Fruit fly (Drosophila melanogaster): Measurements from ENCODE around the gene Hrb98DE.

Gene Hrb98DE

dm6 chr3R:28580013-28580412, 19.6 kb upstream of the Hrb98DE start:
- TF ChIP-seq CG10669 (GFP tag; optimal IDR thresholded peaks at IDR 0.05) (no peak), Eip78C (GFP tag) (no peak), CG31627 (GFP tag; optimal IDR thresholded peaks at IDR 0.05) (no peak), CG15336 (GFP tag; IDR thresholded peaks at IDR 0.05) (no peak), Sox15 (GFP tag; optimal IDR thresholded peaks at IDR 0.05) (no peak), salr (GFP tag; optimal IDR thresholded peaks at IDR 0.05) (no peak), Blimp-1 (GFP tag; optimal IDR thresholded peaks at IDR 0.05) (no peak), CG4318 (GFP tag; optimal IDR thresholded peaks at IDR 0.05) (no peak), Sox102F (GFP tag; optimal IDR thresholded peaks at IDR 0.05) (no peak)

DNA sequence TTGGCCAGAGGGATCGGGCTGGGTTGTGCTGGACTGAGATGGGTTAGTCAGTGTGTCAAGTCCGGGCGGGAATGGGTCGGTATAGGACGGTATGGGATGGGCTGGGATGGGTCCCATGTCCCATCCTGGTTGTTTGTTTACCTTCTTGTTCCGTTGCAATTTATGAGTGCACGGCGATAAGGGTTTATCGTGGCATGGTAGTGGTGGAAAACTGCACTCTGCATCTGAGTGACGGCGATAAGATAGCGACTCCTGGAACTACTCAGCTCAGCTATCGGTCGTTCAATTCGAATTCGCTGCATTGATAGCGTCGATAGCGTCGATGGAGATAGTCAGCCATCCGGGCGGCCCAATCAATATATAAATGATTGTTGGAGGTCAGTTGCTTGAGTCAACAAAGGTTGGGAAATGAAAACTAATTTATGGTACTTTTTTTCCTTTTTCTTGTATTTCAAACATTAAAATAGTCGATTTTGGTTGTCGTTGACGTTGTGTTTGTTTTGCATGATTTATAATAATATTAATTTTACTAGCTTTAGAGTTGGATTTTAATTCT, 19.0 kb upstream of the Hrb98DE start:
- TF ChIP-seq Eip78C (GFP tag) (peak; percentile 14), fkh (GFP tag; optimal IDR thresholded peaks at IDR 0.05) (peak; percentile 95), CG4318 (GFP tag; optimal IDR thresholded peaks at IDR 0.05) (no peak)

DNA sequence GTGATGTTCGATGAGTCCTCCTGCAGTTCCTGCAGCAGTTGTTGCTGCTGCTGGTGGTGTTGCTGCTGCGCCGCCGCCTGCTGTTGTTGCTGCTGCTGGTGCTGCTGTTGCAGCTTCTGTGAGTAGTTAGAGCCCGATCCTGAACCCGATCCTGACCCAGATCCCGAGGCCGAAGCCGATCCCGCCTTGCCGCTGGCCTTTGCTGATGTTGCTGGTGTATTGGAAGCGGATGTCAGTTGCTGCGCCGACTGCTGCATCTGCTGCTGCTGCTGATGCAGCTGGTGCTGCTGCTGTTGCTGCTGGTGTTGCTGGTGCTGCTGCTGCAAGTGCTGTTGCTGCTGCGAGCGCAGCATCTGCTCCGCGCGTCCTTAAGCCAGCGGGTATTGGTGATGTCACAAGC, 17.0 kb upstream of the Hrb98DE start:
- no peak for TF ChIP-seq Lpt (GFP tag; optimal IDR thresholded peaks at IDR 0.05)
- TF ChIP-seq achi (GFP tag; optimal IDR thresholded peaks at IDR 0.05), result no peak
- TF ChIP-seq CG31627 (GFP tag; optimal IDR thresholded peaks at IDR 0.05), result no peak
- no peak for TF ChIP-seq acj6 (GFP tag; optimal IDR thresholded peaks at IDR 0.05)
- no peak for TF ChIP-seq dsx (GFP tag; optimal IDR thresholded peaks at IDR 0.05; ENCODE audit: poor library complexity, severe bottlenecking)
- no peak for TF ChIP-seq esn (GFP tag; optimal IDR thresholded peaks at IDR 0.05)
- no peak for TF ChIP-seq CG1621 (tag; optimal IDR thresholded peaks at IDR 0.05)
- TF ChIP-seq Sox102F (GFP tag; optimal IDR thresholded peaks at IDR 0.05), result no peak
- TF ChIP-seq spab (GFP tag; optimal IDR thresholded peaks at IDR 0.05), result no peak
- TF ChIP-seq topi (GFP tag; optimal IDR thresholded peaks at IDR 0.05), result no peak

- TF ChIP-seq Gug (GFP tag; IDR thresholded peaks at IDR 0.05) (no peak), CG11762 (GFP tag; optimal IDR thresholded peaks at IDR 0.05; ENCODE audit: insufficient read depth) (no peak), CG6276 (GFP tag; optimal IDR thresholded peaks at IDR 0.05) (no peak), Sox102F (GFP tag; optimal IDR thresholded peaks at IDR 0.05) (no peak), CG8119 (GFP tag; IDR thresholded peaks at IDR 0.05) (no peak), Eip93F (GFP tag; optimal IDR thresholded peaks at IDR 0.05) (no peak), Met (GFP tag; optimal IDR thresholded peaks at IDR 0.05) (no peak), esn (GFP tag; optimal IDR thresholded peaks at IDR 0.05) (no peak), CG3032 (tag; optimal IDR thresholded peaks at IDR 0.05) (no peak), dsx (GFP tag; optimal IDR thresholded peaks at IDR 0.05; ENCODE audit: poor library complexity, severe bottlenecking) (no peak)
Measured at dm6 chr3R:28584237-28584834, 15.3 kb upstream of the Hrb98DE start.

dm6 chr3R:28585076-28585821, 14.4 kb upstream of the Hrb98DE start, which contains the start of gene fkh:
fkh (minus strand) TSS chr3R:28585264.
- TF ChIP-seq dsx (GFP tag; optimal IDR thresholded peaks at IDR 0.05; ENCODE audit: poor library complexity, severe bottlenecking) (no peak), vri (GFP tag; optimal IDR thresholded peaks at IDR 0.05) (peak; percentile 88), fd59A (GFP tag; optimal IDR thresholded peaks at IDR 0.05) (peak; percentile 48), Eip93F (GFP tag; optimal IDR thresholded peaks at IDR 0.05) (no peak), CG11762 (GFP tag; optimal IDR thresholded peaks at IDR 0.05; ENCODE audit: insufficient read depth) (no peak), topi (GFP tag; optimal IDR thresholded peaks at IDR 0.05) (peak; percentile 53), acj6 (GFP tag; optimal IDR thresholded peaks at IDR 0.05) (peak; percentile 38), Blimp-1 (GFP tag; optimal IDR thresholded peaks at IDR 0.05) (peak; percentile 70), CG10631 (GFP tag; optimal IDR thresholded peaks at IDR 0.05) (peak; percentile 63), Sox15 (GFP tag; optimal IDR thresholded peaks at IDR 0.05) (no peak), spab (GFP tag; optimal IDR thresholded peaks at IDR 0.05) (peak; percentile 72), Met (GFP tag; optimal IDR thresholded peaks at IDR 0.05) (peak; percentile 53), CG16779 (tag; optimal IDR thresholded peaks at IDR 0.05) (peak; percentile 40), CG3032 (tag; optimal IDR thresholded peaks at IDR 0.05) (peak; percentile 15), Gug (GFP tag; IDR thresholded peaks at IDR 0.05) (no peak), CG4318 (GFP tag; optimal IDR thresholded peaks at IDR 0.05) (no peak), OdsH (GFP tag; optimal IDR thresholded peaks at IDR 0.05) (peak; percentile 55), CG6276 (GFP tag; optimal IDR thresholded peaks at IDR 0.05) (peak; percentile 12), svp (GFP tag) (peak; percentile 70), CG11902 (GFP tag; optimal IDR thresholded peaks at IDR 0.05) (no peak), CG10669 (GFP tag; optimal IDR thresholded peaks at IDR 0.05) (peak; percentile 56), Eip75B (GFP tag; optimal IDR thresholded peaks at IDR 0.05) (peak; percentile 57), net (GFP tag; optimal IDR thresholded peaks at IDR 0.05) (peak; percentile 66), pdm3 (GFP tag; optimal IDR thresholded peaks at IDR 0.05) (peak; percentile 62), CG7368 (GFP tag; optimal IDR thresholded peaks at IDR 0.05) (peak; percentile 83), Hr39 (GFP tag; optimal IDR thresholded peaks at IDR 0.05) (peak; percentile 8), Ets96B (tag; optimal IDR thresholded peaks at IDR 0.05) (peak; percentile 15)

All from whole organism, prepupa.